Fruit fly (Drosophila melanogaster) whole organism, embryonic: ENCODE measurements around the gene B-H1.

Experiments
- Ada2b ChIP-seq: fragments of 200-800 bp; sonication (Bioruptor generic); IDR thresholded peaks from 2 replicates; pipeline ENCODE4 v1.3.6; 2022; ENCODE audit warnings: missing biosample characterization, missing genetic modification characterization
- Asciz ChIP-seq: fragments of 200-800 bp; sonication (Bioruptor generic); optimal IDR thresholded peaks from 2 replicates; lab custom pipeline; 2017; ENCODE audit warnings: missing biosample characterization, mild to moderate bottlenecking, missing genetic modification characterization, missing genetic modification reagents
- Atf-2 ChIP-seq: fragments of 200-800 bp; sonication (Bioruptor generic); optimal IDR thresholded peaks from 2 replicates; lab custom pipeline; 2016; ENCODE audit warnings: missing biosample characterization, missing genetic modification characterization
- B-H1 ChIP-seq: fragments of 200-800 bp; sonication (Bioruptor generic); IDR thresholded peaks from 3 replicates; pipeline ENCODE4 v1.3.6; 2022; ENCODE audit warnings: missing biosample characterization, missing genetic modification characterization
- BEAF-32 ChIP-seq: fragments of 200-800 bp; sonication (Bioruptor generic); optimal IDR thresholded peaks from 3 replicates; lab custom pipeline; 2017; ENCODE audit warnings: missing biosample characterization, missing genetic modification characterization, mild to moderate bottlenecking, moderate library complexity, missing genetic modification reagents
- CG11723 ChIP-seq: fragments of 200-800 bp; sonication (Bioruptor generic); optimal IDR thresholded peaks from 2 replicates; lab custom pipeline; 2017; ENCODE audit warnings: missing biosample characterization, mild to moderate bottlenecking, missing genetic modification characterization
- CG12942 ChIP-seq: fragments of 200-800 bp; sonication (Bioruptor generic); optimal IDR thresholded peaks from 3 replicates; lab custom pipeline; 2016; ENCODE audit warnings: missing biosample characterization, missing genetic modification characterization
- CG13894 ChIP-seq: fragments of 200-800 bp; sonication (Bioruptor generic); optimal IDR thresholded peaks from 3 replicates; lab custom pipeline; 2018; ENCODE audit warnings: missing biosample characterization, mild to moderate bottlenecking, missing genetic modification characterization, moderate library complexity
- CG1529 ChIP-seq: fragments of 200-800 bp; sonication (Bioruptor generic); optimal IDR thresholded peaks from 3 replicates; lab custom pipeline; 2018; ENCODE audit warnings: missing biosample characterization, missing genetic modification characterization
- CG15514 ChIP-seq: fragments of 200-800 bp; sonication (Bioruptor generic); optimal IDR thresholded peaks from 3 replicates; lab custom pipeline; 2017; ENCODE audit warnings: missing biosample characterization, missing genetic modification characterization, mild to moderate bottlenecking, moderate library complexity, missing genetic modification reagents
- CG17359 ChIP-seq: fragments of 200-800 bp; sonication (Bioruptor generic); optimal IDR thresholded peaks from 3 replicates; lab custom pipeline; 2018; ENCODE audit warnings: missing biosample characterization, mild to moderate bottlenecking, missing genetic modification characterization, moderate library complexity
- CG2202 ChIP-seq: fragments of 200-800 bp; sonication (Bioruptor generic); optimal IDR thresholded peaks from 2 replicates; lab custom pipeline; 2018; ENCODE audit warnings: missing biosample characterization, mild to moderate bottlenecking, missing genetic modification characterization
- CG2712 ChIP-seq: fragments of 200-800 bp; optimal IDR thresholded peaks from 3 replicates; lab custom pipeline; 2019; ENCODE audit warnings: missing biosample characterization, mild to moderate bottlenecking, missing genetic modification characterization, moderate library complexity
- CG2875 ChIP-seq: fragments of 200-800 bp; sonication (Bioruptor generic); optimal IDR thresholded peaks from 2 replicates; lab custom pipeline; 2017; ENCODE audit warnings: missing biosample characterization, mild to moderate bottlenecking, missing genetic modification characterization, missing genetic modification reagents
- CG30431 ChIP-seq: fragments of 200-800 bp; sonication (Bioruptor generic); optimal IDR thresholded peaks from 2 replicates; lab custom pipeline; 2017; ENCODE audit warnings: missing biosample characterization, missing genetic modification characterization
- CG34422 ChIP-seq: fragments of 200-800 bp; sonication (Bioruptor generic); IDR thresholded peaks from 3 replicates; pipeline ENCODE4 v1.3.6; 2022; ENCODE audit warnings: missing biosample characterization, missing genetic modification characterization
- CG3726 ChIP-seq: fragments of 200-800 bp; sonication (Bioruptor generic); IDR thresholded peaks from 3 replicates; pipeline ENCODE4, ENCODE4 v1.3.6; 2022; ENCODE audit warnings: missing biosample characterization, missing genetic modification characterization
- CG4820 ChIP-seq: fragments of 200-800 bp; sonication (Bioruptor generic); optimal IDR thresholded peaks from 3 replicates; lab custom pipeline; 2016; ENCODE audit warnings: missing biosample characterization, missing genetic modification characterization
- CG5245 ChIP-seq: fragments of 200-800 bp; sonication (Bioruptor generic); optimal IDR thresholded peaks from 3 replicates; lab custom pipeline; 2016; ENCODE audit warnings: missing biosample characterization, missing genetic modification characterization
- CHES-1-like ChIP-seq: fragments of 200-800 bp; sonication (Bioruptor generic); optimal IDR thresholded peaks from 2 replicates; lab custom pipeline; 2016; ENCODE audit warnings: missing biosample characterization, missing genetic modification characterization
- Dll ChIP-seq: fragments of 200-800 bp; sonication (Bioruptor generic); IDR thresholded peaks from 4 replicates; pipeline ENCODE4 v1.3.6; 2022; ENCODE audit warnings: missing biosample characterization, missing genetic modification characterization; ENCODE audit not compliant: partially characterized antibody
- Dref ChIP-seq: fragments of 200-800 bp; sonication (Bioruptor generic); IDR thresholded peaks from 2 replicates; pipeline ENCODE4 v1.3.6; 2022; ENCODE audit warnings: missing biosample characterization, missing genetic modification characterization
- HmgZ ChIP-seq: fragments of 200-800 bp; sonication (Bioruptor generic); optimal IDR thresholded peaks from 2 replicates; lab custom pipeline; 2018; ENCODE audit warnings: missing biosample characterization, mild to moderate bottlenecking, missing genetic modification characterization
- Hmx ChIP-seq: fragments of 200-800 bp; sonication (Bioruptor generic); optimal IDR thresholded peaks from 2 replicates; lab custom pipeline; 2016; ENCODE audit warnings: missing biosample characterization, missing genetic modification characterization
- Jarid2 ChIP-seq: fragments of 200-800 bp; sonication (Bioruptor generic); optimal IDR thresholded peaks from 3 replicates; lab custom pipeline; 2017; ENCODE audit warnings: mild to moderate bottlenecking, missing biosample characterization, missing genetic modification reagents, missing genetic modification characterization
- Lhr ChIP-seq: fragments of 200-800 bp; sonication (Bioruptor generic); optimal IDR thresholded peaks from 3 replicates; lab custom pipeline; 2017; ENCODE audit warnings: mild to moderate bottlenecking, missing biosample characterization, missing genetic modification reagents, missing genetic modification characterization
- MBD-R2 ChIP-seq: fragments of 200-800 bp; sonication (Bioruptor generic); IDR thresholded peaks from 2 replicates; pipeline ENCODE4 v1.3.6; 2022; ENCODE audit warnings: missing biosample characterization, missing genetic modification characterization
- Med ChIP-seq: fragments of 200-800 bp; sonication (Bioruptor generic); peaks from one replicate; lab custom pipeline; 2016; ENCODE audit warnings: missing biosample characterization, missing genetic modification characterization, mild to moderate bottlenecking, inconsistent platforms, moderate library complexity
- Mes4 ChIP-seq: fragments of 200-800 bp; sonication (Bioruptor generic); optimal IDR thresholded peaks from 2 replicates; lab custom pipeline; 2016; ENCODE audit warnings: missing biosample characterization, missing genetic modification characterization
- Nf-YA ChIP-seq: fragments of 200-800 bp; sonication (Bioruptor generic); IDR thresholded peaks from 2 replicates; pipeline ENCODE4 v1.3.6; 2022; ENCODE audit warnings: missing biosample characterization, missing genetic modification characterization
- PHDP ChIP-seq: fragments of 200-800 bp; sonication (Bioruptor generic); optimal IDR thresholded peaks from 3 replicates; lab custom pipeline; 2018; ENCODE audit warnings: missing biosample characterization, mild to moderate bottlenecking, missing genetic modification characterization, moderate library complexity
- Sry-δ ChIP-seq: fragments of 200-800 bp; sonication (Bioruptor generic); optimal IDR thresholded peaks from 2 replicates; lab custom pipeline; 2016; ENCODE audit warnings: missing biosample characterization, missing genetic modification characterization
- abd-A ChIP-seq: fragments of 200-800 bp; sonication (Bioruptor generic); optimal IDR thresholded peaks from 3 replicates; lab custom pipeline; 2019; ENCODE audit warnings: missing biosample characterization, mild to moderate bottlenecking, missing genetic modification characterization, moderate library complexity
- amos ChIP-seq: fragments of 200-800 bp; sonication (Bioruptor generic); IDR thresholded peaks from 2 replicates; pipeline ENCODE4 v1.3.6; 2022; ENCODE audit warnings: missing biosample characterization, missing genetic modification characterization; ENCODE audit not compliant: partially characterized antibody
- bcd ChIP-seq: fragments of 200-800 bp; sonication (Bioruptor generic); optimal IDR thresholded peaks from 2 replicates; lab custom pipeline; 2017; ENCODE audit warnings: missing biosample characterization, mild to moderate bottlenecking, missing genetic modification characterization
- cato ChIP-seq: fragments of 200-800 bp; sonication (Bioruptor generic); optimal IDR thresholded peaks from 2 replicates; lab custom pipeline; 2016; ENCODE audit warnings: missing biosample characterization, missing genetic modification characterization, borderline replicate concordance
- caup ChIP-seq: fragments of 200-800 bp; sonication (Bioruptor generic); optimal IDR thresholded peaks from 3 replicates; lab custom pipeline; 2017; ENCODE audit warnings: missing biosample characterization, mild to moderate bottlenecking, missing genetic modification characterization, moderate library complexity; ENCODE audit not compliant: severe bottlenecking
- crc ChIP-seq: fragments of 200-800 bp; sonication (Bioruptor generic); optimal IDR thresholded peaks from 2 replicates; lab custom pipeline; 2016; ENCODE audit warnings: missing biosample characterization, missing genetic modification characterization
- dimm ChIP-seq: fragments of 200-800 bp; sonication (Bioruptor generic); IDR thresholded peaks from 2 replicates; pipeline ENCODE4 v1.3.6; 2022; ENCODE audit warnings: missing biosample characterization, missing genetic modification characterization
- emc ChIP-seq: fragments of 200-800 bp; sonication (Bioruptor generic); optimal IDR thresholded peaks from 2 replicates; lab custom pipeline; 2016; ENCODE audit warnings: missing biosample characterization, missing genetic modification characterization
- gem ChIP-seq: fragments of 200-800 bp; sonication (Bioruptor generic); optimal IDR thresholded peaks from 2 replicates; lab custom pipeline; 2019; ENCODE audit warnings: missing biosample characterization, mild to moderate bottlenecking, missing genetic modification characterization, moderate library complexity
- gfzf ChIP-seq: fragments of 200-800 bp; sonication (Bioruptor generic); optimal IDR thresholded peaks from 2 replicates; lab custom pipeline; 2016; ENCODE audit warnings: missing biosample characterization, mild to moderate bottlenecking, missing genetic modification characterization, moderate library complexity
- grn ChIP-seq: fragments of 200-800 bp; sonication (Bioruptor generic); optimal IDR thresholded peaks from 3 replicates; lab custom pipeline; 2017; ENCODE audit warnings: missing biosample characterization, missing genetic modification characterization
- hth ChIP-seq: fragments of >200 bp; optimal IDR thresholded peaks from 2 replicates; lab custom pipeline; 2017; ENCODE audit warnings: inconsistent platforms
- insv ChIP-seq, 2 experiments: fragments of 200-800 bp; sonication (Bioruptor generic); optimal IDR thresholded peaks; 3 replicates each; lab custom pipeline; 2016 to 2018; ENCODE audit warnings: missing biosample characterization in 2 of 2, missing genetic modification characterization in 2 of 2
- mirr ChIP-seq: fragments of 200-800 bp; sonication (Bioruptor generic); optimal IDR thresholded peaks from 3 replicates; lab custom pipeline; 2018; ENCODE audit warnings: missing biosample characterization, mild to moderate bottlenecking, missing genetic modification characterization
- nau ChIP-seq: fragments of 200-800 bp; sonication (Bioruptor generic); optimal IDR thresholded peaks from 3 replicates; lab custom pipeline; 2017; ENCODE audit warnings: missing biosample characterization, mild to moderate bottlenecking, missing genetic modification characterization, missing genetic modification reagents
- pita ChIP-seq: fragments of 200-800 bp; sonication (Bioruptor generic); optimal IDR thresholded peaks from 2 replicates; lab custom pipeline; 2017; ENCODE audit warnings: missing biosample characterization, mild to moderate bottlenecking, missing genetic modification characterization
- ranshi ChIP-seq: fragments of 200-800 bp; sonication (Bioruptor generic); IDR thresholded peaks from 2 replicates; pipeline ENCODE4 v1.3.6; 2022; ENCODE audit warnings: missing biosample characterization, missing genetic modification characterization
- tap ChIP-seq: fragments of 200-800 bp; optimal IDR thresholded peaks from 3 replicates; lab custom pipeline; 2019; ENCODE audit warnings: missing biosample characterization, mild to moderate bottlenecking, missing genetic modification characterization, moderate library complexity
- twi ChIP-seq: fragments of 200-800 bp; optimal IDR thresholded peaks from 2 replicates; lab custom pipeline; 2019; ENCODE audit warnings: missing biosample characterization, mild to moderate bottlenecking, missing genetic modification characterization, moderate library complexity

B-H1 gene

dm6 chrX:17421987-17422386, 24.7 kb downstream of the B-H1 start, which contains the start of gene CG8611 (continued):
- TF ChIP-seq caup (GFP tag; lab: Kevin White, UChicago) (no peak), CG4820 (GFP tag; lab: Kevin White, UChicago) (no peak), Lhr (GFP tag; lab: Kevin White, UChicago) (peak; percentile 87), CG15514 (GFP tag; lab: Kevin White, UChicago) (peak; percentile 28), CG2875 (GFP tag; lab: Kevin White, UChicago) (no peak), Ada2b (GFP tag; lab: Robert Waterston, UW) (no peak), CG5245 (GFP tag; lab: Kevin White, UChicago) (no peak), Hmx (GFP tag; lab: Kevin White, UChicago) (no peak), mirr (GFP tag; lab: Kevin White, UChicago) (no peak), grn (GFP tag; lab: Kevin White, UChicago) (no peak), CG12942 (GFP tag; lab: Kevin White, UChicago) (no peak), CG34422 (GFP tag; lab: Robert Waterston, UW) (no peak), B-H1 (GFP tag; lab: Robert Waterston, UW) (no peak), Jarid2 (GFP tag; lab: Kevin White, UChicago) (no peak), CG3726 (no peak), BEAF-32 (GFP tag; lab: Kevin White, UChicago) (peak; percentile 58), CHES-1-like (GFP tag; lab: Kevin White, UChicago) (no peak), CG17359 (tag; lab: Kevin White, UChicago) (no peak), amos (peak; percentile 55), abd-A (tag; lab: Kevin White, UChicago) (no peak), Med (GFP tag; lab: Kevin White, UChicago) (peak; percentile 73), Dll (peak; percentile 26; the same call in 1 of the 4 replicates), Atf-2 (GFP tag; lab: Kevin White, UChicago) (no peak), Asciz (GFP tag; lab: Kevin White, UChicago) (no peak), pita (GFP tag; lab: Kevin White, UChicago) (no peak), Dref (GFP tag; lab: Robert Waterston, UW) (0 out of 2 replicates have a peak, but pooled peaks have one; percentile 21), CG2712 (tag; lab: Kevin White, UChicago) (peak; percentile 16), HmgZ (tag; lab: Kevin White, UChicago) (peak; percentile 5), Nf-YA (GFP tag; lab: Robert Waterston, UW) (no peak), ranshi (GFP tag; lab: Robert Waterston, UW) (no peak), MBD-R2 (peak; percentile 63), Sry-δ (GFP tag; lab: Kevin White, UChicago) (peak; percentile 26), dimm (no peak), CG13894 (tag; lab: Kevin White, UChicago) (no peak), Mes4 (GFP tag; lab: Kevin White, UChicago) (no peak), CG2202 (tag; lab: Kevin White, UChicago) (no peak), gfzf (peak; percentile 12), CG1529 (GFP tag; lab: Kevin White, UChicago) (no peak), cato (GFP tag; lab: Kevin White, UChicago) (no peak), CG30431 (GFP tag; lab: Kevin White, UChicago) (no peak), nau (GFP tag; lab: Kevin White, UChicago) (no peak), crc (GFP tag; lab: Kevin White, UChicago) (no peak), twi (tag; lab: Kevin White, UChicago) (peak; percentile 54), gem (tag; lab: Kevin White, UChicago) (no peak), CG11723 (GFP tag; lab: Kevin White, UChicago) (no peak), PHDP (tag; lab: Kevin White, UChicago) (no peak), bcd (no peak), emc (GFP tag; lab: Kevin White, UChicago) (no peak), insv (GFP tag; optimal IDR thresholded peaks at IDR 0.05; lab: Kevin White, UChicago) (no peak), hth (lab: Kevin White, UChicago) (no peak), tap (tag; lab: Kevin White, UChicago) (no peak)
